Worm (Caenorhabditis elegans): ENCODE results near the gene nhr-234.

DNA sequence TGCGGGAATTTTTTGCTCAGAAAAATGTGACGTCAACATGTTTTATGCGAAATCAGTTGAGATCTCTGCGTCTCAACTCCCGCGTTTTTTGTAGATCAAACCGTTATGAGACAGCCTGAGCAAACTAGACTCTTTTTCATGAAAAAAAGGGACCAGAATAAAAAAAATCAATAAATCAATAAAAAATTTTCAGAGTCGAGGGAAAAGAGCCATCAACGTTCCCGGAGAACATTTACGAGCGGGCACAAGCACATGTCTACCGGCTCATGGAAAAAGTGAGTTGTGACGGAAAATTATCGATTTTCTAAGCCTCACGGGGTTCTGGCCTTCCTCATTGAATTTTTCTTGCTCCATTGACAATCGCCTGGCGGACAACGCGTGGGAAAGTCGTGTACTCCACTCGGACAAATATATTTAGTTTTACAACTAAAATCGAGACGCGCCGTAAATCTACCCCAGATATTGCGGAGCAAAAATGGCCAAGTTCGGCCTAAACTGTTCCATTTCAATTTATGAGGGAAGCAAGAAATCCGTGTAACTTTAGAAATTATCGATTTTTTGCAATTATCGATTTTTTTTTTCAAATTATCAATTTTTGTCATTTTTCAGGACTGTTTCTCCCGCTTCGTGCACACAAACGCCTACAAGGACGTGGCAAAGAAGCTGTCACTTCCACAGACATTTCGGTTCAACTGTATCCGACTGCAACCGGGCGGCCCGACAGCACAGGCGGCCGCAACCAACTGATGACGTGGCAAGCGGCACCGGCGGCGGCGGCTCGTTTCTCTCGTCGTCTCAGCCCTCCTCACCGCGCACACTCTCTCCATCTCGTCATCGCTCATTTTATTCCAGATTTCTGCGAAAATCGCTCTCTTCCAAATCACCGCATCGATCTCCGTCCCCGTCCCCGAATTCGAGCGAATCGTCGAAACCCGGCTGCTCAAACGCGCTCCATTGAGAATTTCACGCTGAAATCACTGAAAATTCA is 34.7 kb downstream of the nhr-234 start:
- TF ChIP-seq unc-55 (GFP tag; optimal IDR thresholded peaks at IDR 0.05): no peak
- no peak for TF ChIP-seq fkh-10 (GFP tag; optimal IDR thresholded peaks at IDR 0.05)
- no peak for TF ChIP-seq elt-2 (tag; optimal IDR thresholded peaks at IDR 0.05)
- no peak for TF ChIP-seq unc-86 (tag; optimal IDR thresholded peaks at IDR 0.05)
- no peak for TF ChIP-seq sox-4 (tag; optimal IDR thresholded peaks at IDR 0.05)

Measured in whole organism, late embryonic.